Fruit fly (Drosophila melanogaster): ENCODE measurements around the gene Fntb.

DNA sequence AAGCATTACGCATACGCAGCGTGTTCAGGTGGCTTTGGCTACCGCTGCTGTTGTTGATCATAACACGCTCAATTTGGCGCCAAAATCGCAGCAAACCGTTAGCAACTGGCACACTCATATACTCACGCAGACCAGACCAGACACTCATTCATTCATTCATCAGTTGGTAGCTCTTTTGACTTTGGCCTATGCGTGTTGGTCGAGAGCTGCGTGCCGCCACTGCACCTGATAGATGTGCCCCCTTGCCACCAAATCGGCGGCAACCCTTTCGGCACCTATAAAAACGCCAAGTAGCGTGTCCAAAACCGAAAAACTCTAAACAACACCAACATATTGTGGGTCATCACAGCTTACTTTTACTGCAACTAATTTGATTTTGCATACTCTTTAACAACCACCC, 38.3 kb upstream of the Fntb start:
- TF ChIP-seq CG8478 (optimal IDR thresholded peaks at IDR 0.05) (no peak), psq (optimal IDR thresholded peaks at IDR 0.05) (no peak), usp (GFP tag; optimal IDR thresholded peaks at IDR 0.05) (no peak), pan (optimal IDR thresholded peaks at IDR 0.05) (no peak)

All from whole organism.